Worm (Caenorhabditis elegans): ENCODE data around the gene Y41G9A.5.

The Y41G9A.5 gene

ce11 chrX:2975421-2975820 lies 29.0 kb downstream of the Y41G9A.5 start:
- TF ChIP-seq flh-1 (GFP tag; optimal IDR thresholded peaks at IDR 0.05) (no peak), ceh-43 (GFP tag; optimal IDR thresholded peaks at IDR 0.05) (no peak), lin-32 (GFP tag; optimal IDR thresholded peaks at IDR 0.05) (no peak), hlh-1 (tag; optimal IDR thresholded peaks at IDR 0.05) (peak; percentile 47), ztf-11 (tag; optimal IDR thresholded peaks at IDR 0.05) (no peak), unc-39 (tag; optimal IDR thresholded peaks at IDR 0.05) (no peak), nhr-237 (tag; optimal IDR thresholded peaks at IDR 0.05) (no peak), ceh-39 (tag; optimal IDR thresholded peaks at IDR 0.05) (no peak), unc-62 (GFP tag; optimal IDR thresholded peaks at IDR 0.05) (peak; percentile 23), ces-1 (GFP tag; optimal IDR thresholded peaks at IDR 0.05) (no peak)

ce11 chrX:2976148-2976547 lies 29.7 kb downstream of the Y41G9A.5 start, which contains the start of gene aakg-3:
Gene aakg-3 (plus strand): TSS chrX:2976448.
- TF ChIP-seq ceh-39 (tag; optimal IDR thresholded peaks at IDR 0.05), result no peak
- no peak for TF ChIP-seq bed-3 (GFP tag; optimal IDR thresholded peaks at IDR 0.05)
- TF ChIP-seq flh-1 (GFP tag; optimal IDR thresholded peaks at IDR 0.05), result no peak
- TF ChIP-seq lin-13 (tag; optimal IDR thresholded peaks at IDR 0.05), result no peak
- TF ChIP-seq mls-2 (tag; optimal IDR thresholded peaks at IDR 0.05), result no peak
- no peak for TF ChIP-seq sem-2 (GFP tag; optimal IDR thresholded peaks at IDR 0.05)
- no peak for TF ChIP-seq snpc-4 (tag; optimal IDR thresholded peaks at IDR 0.05)
- no peak for TF ChIP-seq zip-8 (tag; optimal IDR thresholded peaks at IDR 0.05)
- no peak for TF ChIP-seq unc-39 (tag; optimal IDR thresholded peaks at IDR 0.05)
- no peak for TF ChIP-seq ces-1 (GFP tag; optimal IDR thresholded peaks at IDR 0.05)
- TF ChIP-seq tbx-8 (GFP tag; optimal IDR thresholded peaks at IDR 0.05), result no peak

ce11 chrX:2978100-2978499 lies 31.6 kb downstream of the Y41G9A.5 start:
- no peak for TF ChIP-seq tbx-8 (GFP tag; optimal IDR thresholded peaks at IDR 0.05)
- TF ChIP-seq mab-5 (tag; optimal IDR thresholded peaks at IDR 0.05), result no peak
- no peak for TF ChIP-seq sem-2 (GFP tag; optimal IDR thresholded peaks at IDR 0.05)
- no peak for TF ChIP-seq flh-1 (GFP tag; optimal IDR thresholded peaks at IDR 0.05)
- TF ChIP-seq ces-1 (GFP tag; optimal IDR thresholded peaks at IDR 0.05), result no peak
- TF ChIP-seq mls-2 (tag; optimal IDR thresholded peaks at IDR 0.05), result no peak
- no peak for TF ChIP-seq mep-1 (tag; optimal IDR thresholded peaks at IDR 0.05)
- TF ChIP-seq zip-8 (tag; optimal IDR thresholded peaks at IDR 0.05), result no peak
- TF ChIP-seq lin-32 (GFP tag; optimal IDR thresholded peaks at IDR 0.05), result no peak
- TF ChIP-seq unc-62 (GFP tag; optimal IDR thresholded peaks at IDR 0.05), result no peak
- TF ChIP-seq pha-4 (tag; optimal IDR thresholded peaks at IDR 0.05), result no peak
- no peak for TF ChIP-seq nhr-2 (tag; optimal IDR thresholded peaks at IDR 0.05)
- TF ChIP-seq sptf-1 (tag; optimal IDR thresholded peaks at IDR 0.05), result no peak

ce11 chrX:2981715-2982114 lies 35.2 kb downstream of the Y41G9A.5 start, which contains the start of gene nspg-5:
Gene nspg-5 (plus strand): TSS chrX:2982015.
- TF ChIP-seq sem-2 (GFP tag; optimal IDR thresholded peaks at IDR 0.05) (no peak), nhr-2 (tag; optimal IDR thresholded peaks at IDR 0.05) (no peak)

- TF ChIP-seq elt-3 (tag; optimal IDR thresholded peaks at IDR 0.05) (no peak), sptf-1 (tag; optimal IDR thresholded peaks at IDR 0.05) (no peak), lin-13 (tag; optimal IDR thresholded peaks at IDR 0.05) (no peak), nhr-76 (tag; optimal IDR thresholded peaks at IDR 0.05) (no peak), unc-39 (tag; optimal IDR thresholded peaks at IDR 0.05) (no peak), lsy-2 (tag; optimal IDR thresholded peaks at IDR 0.05) (no peak), M03D4.4 (tag; optimal IDR thresholded peaks at IDR 0.05) (no peak), lin-32 (GFP tag; optimal IDR thresholded peaks at IDR 0.05) (no peak), mab-5 (tag; optimal IDR thresholded peaks at IDR 0.05) (no peak)
These were observed 37.5 kb downstream of the Y41G9A.5 start, which contains the start of gene osm-5 for ce11 chrX:2983996-2984395. Gene osm-5 (plus strand): TSS chrX:2984263.

ce11 chrX:2990145-2990544 lies 43.7 kb downstream of the Y41G9A.5 start:
- TF ChIP-seq cnd-1 (tag; optimal IDR thresholded peaks at IDR 0.05), result no peak
- no peak for TF ChIP-seq flh-1 (GFP tag; optimal IDR thresholded peaks at IDR 0.05)
- TF ChIP-seq ceh-39 (tag; optimal IDR thresholded peaks at IDR 0.05), result no peak
- TF ChIP-seq unc-62 (GFP tag; optimal IDR thresholded peaks at IDR 0.05), result no peak
- TF ChIP-seq unc-39 (tag; optimal IDR thresholded peaks at IDR 0.05), result no peak
- TF ChIP-seq elt-1 (tag; optimal IDR thresholded peaks at IDR 0.05; ENCODE audit: borderline replicate concordance, insufficient read depth), result no peak
- TF ChIP-seq nhr-28 (tag; optimal IDR thresholded peaks at IDR 0.05), result no peak
- TF ChIP-seq mep-1 (tag; optimal IDR thresholded peaks at IDR 0.05), result no peak
- no peak for TF ChIP-seq lsy-2 (tag; optimal IDR thresholded peaks at IDR 0.05)
- no peak for TF ChIP-seq nhr-237 (tag; optimal IDR thresholded peaks at IDR 0.05)
- no peak for TF ChIP-seq blmp-1 (tag; optimal IDR thresholded peaks at IDR 0.05)
- no peak for TF ChIP-seq ham-2 (GFP tag; optimal IDR thresholded peaks at IDR 0.05)
- TF ChIP-seq ces-1 (GFP tag; optimal IDR thresholded peaks at IDR 0.05), result no peak

All from whole organism, mixed stage, embryonic.